Worm (Caenorhabditis elegans) whole organism, mixed stage, embryonic: Measurements from ENCODE around the gene gap-2.

Source experiments
- bed-3 ChIP-seq: fragments of 200-800 bp; sonication (Bioruptor generic); optimal IDR thresholded peaks from 3 replicates; lab custom pipeline; 2018; ENCODE audit warnings: mild to moderate bottlenecking, missing genetic modification characterization, moderate library complexity, missing compliant biosample characterization
- lsy-2 ChIP-seq: fragments of 150-350 bp; optimal IDR thresholded peaks from 2 replicates; lab custom pipeline; 2014; ENCODE audit warnings: missing biosample characterization, missing genetic modification characterization
- sptf-1 ChIP-seq: sonication (generic microtip); optimal IDR thresholded peaks from 2 replicates; lab custom pipeline; 2017; ENCODE audit warnings: mild to moderate bottlenecking, missing genetic modification characterization, moderate library complexity, missing compliant biosample characterization

- no peak for TF ChIP-seq sptf-1
- TF ChIP-seq lsy-2 (tag; lab: Kevin White, UChicago) = no peak
- TF ChIP-seq bed-3 (GFP tag; lab: Kevin White, UChicago) = no peak
Measured at ce11 chrX:9456579-9456978, 15.7 kb upstream of the gap-2 start.
